Fruit fly (Drosophila melanogaster) whole organism, embryonic: ENCODE results near the gene CG6330.

Experiments used
- Bgb ChIP-seq: fragments of 200-800 bp; sonication (Bioruptor generic); IDR thresholded peaks from 2 replicates; pipeline ENCODE4 v1.3.6; 2022; ENCODE audit warnings: missing biosample characterization, missing genetic modification characterization; ENCODE audit not compliant: partially characterized antibody
- CG12769 ChIP-seq: fragments of 200-800 bp; sonication (Bioruptor generic); optimal IDR thresholded peaks from 2 replicates; lab custom pipeline; 2019; ENCODE audit warnings: missing biosample characterization, mild to moderate bottlenecking, missing genetic modification characterization, moderate library complexity
- CG13775 ChIP-seq: fragments of 200-800 bp; sonication (Bioruptor generic); optimal IDR thresholded peaks from 3 replicates; lab custom pipeline; 2017; ENCODE audit warnings: missing biosample characterization, mild to moderate bottlenecking, missing genetic modification characterization
- CG15011 ChIP-seq: fragments of 200-800 bp; sonication (Bioruptor generic); optimal IDR thresholded peaks from 3 replicates; lab custom pipeline; 2018; ENCODE audit warnings: missing biosample characterization, mild to moderate bottlenecking, missing genetic modification characterization
- CG16815 ChIP-seq: fragments of 200-800 bp; sonication (Bioruptor generic); optimal IDR thresholded peaks from 3 replicates; lab custom pipeline; 2017; ENCODE audit warnings: missing biosample characterization, mild to moderate bottlenecking, missing genetic modification characterization
- CG17912 ChIP-seq: fragments of 200-800 bp; sonication (Bioruptor generic); optimal IDR thresholded peaks from 2 replicates; lab custom pipeline; 2018; ENCODE audit warnings: missing biosample characterization, mild to moderate bottlenecking, missing genetic modification characterization
- CG18599 ChIP-seq: fragments of 200-800 bp; sonication (Bioruptor generic); optimal IDR thresholded peaks from 3 replicates; lab custom pipeline; 2017; ENCODE audit warnings: missing biosample characterization, missing genetic modification characterization, mild to moderate bottlenecking, moderate library complexity, missing genetic modification reagents
- CG18619 ChIP-seq: fragments of 200-800 bp; sonication (Bioruptor generic); optimal IDR thresholded peaks from 3 replicates; lab custom pipeline; 2017; ENCODE audit warnings: missing biosample characterization, mild to moderate bottlenecking, missing genetic modification characterization
- CG30020 ChIP-seq: fragments of 200-800 bp; optimal IDR thresholded peaks from 2 replicates; lab custom pipeline; 2019; ENCODE audit warnings: missing biosample characterization, mild to moderate bottlenecking, missing genetic modification characterization, moderate library complexity
- CG32532 ChIP-seq: fragments of 200-800 bp; sonication (Bioruptor generic); IDR thresholded peaks from 2 replicates; pipeline ENCODE4 v1.3.6; 2022; ENCODE audit warnings: missing biosample characterization, missing genetic modification characterization
- CG3995 ChIP-seq: fragments of 200-800 bp; sonication (Bioruptor generic); optimal IDR thresholded peaks from 3 replicates; lab custom pipeline; 2016; ENCODE audit warnings: missing biosample characterization, missing genetic modification characterization
- CG43689 ChIP-seq: fragments of 200-800 bp; sonication (Bioruptor generic); IDR thresholded peaks from 2 replicates; pipeline ENCODE4 v1.3.6; 2022; ENCODE audit warnings: missing biosample characterization, missing genetic modification characterization
- CG6683 ChIP-seq: fragments of 200-800 bp; sonication (Bioruptor generic); optimal IDR thresholded peaks from 2 replicates; lab custom pipeline; 2017; ENCODE audit warnings: missing biosample characterization, mild to moderate bottlenecking, missing genetic modification characterization, missing genetic modification reagents
- CG7556 ChIP-seq: fragments of 200-800 bp; sonication (Bioruptor generic); optimal IDR thresholded peaks from 2 replicates; lab custom pipeline; 2017; ENCODE audit warnings: missing biosample characterization, mild to moderate bottlenecking, missing genetic modification characterization
- CG9609 ChIP-seq: fragments of 200-800 bp; sonication (Bioruptor generic); optimal IDR thresholded peaks from 3 replicates; lab custom pipeline; 2016; ENCODE audit warnings: missing biosample characterization, missing genetic modification characterization
- CG9932 ChIP-seq: fragments of 200-800 bp; sonication (Bioruptor generic); IDR thresholded peaks from 2 replicates; pipeline ENCODE4 v1.3.6; 2022; ENCODE audit warnings: missing biosample characterization, missing genetic modification characterization
- Deaf1 ChIP-seq: fragments of 200-800 bp; optimal IDR thresholded peaks from 3 replicates; lab custom pipeline; 2019; ENCODE audit warnings: missing biosample characterization, mild to moderate bottlenecking, missing genetic modification characterization, moderate library complexity
- Dref ChIP-seq: fragments of 200-800 bp; sonication (Bioruptor generic); IDR thresholded peaks from 2 replicates; pipeline ENCODE4 v1.3.6; 2022; ENCODE audit warnings: missing biosample characterization, missing genetic modification characterization
- Ets65A ChIP-seq: fragments of 200-800 bp; sonication (Bioruptor generic); peaks from one replicate; lab custom pipeline; 2016; ENCODE audit warnings: missing biosample characterization, missing genetic modification characterization
- Fer1 ChIP-seq: fragments of 200-800 bp; sonication (Bioruptor generic); optimal IDR thresholded peaks from 2 replicates; lab custom pipeline; 2017; ENCODE audit warnings: missing biosample characterization, mild to moderate bottlenecking, missing genetic modification characterization
- HmgD ChIP-seq: fragments of 200-800 bp; sonication (Bioruptor generic); optimal IDR thresholded peaks from 3 replicates; lab custom pipeline; 2016; ENCODE audit warnings: missing biosample characterization, missing genetic modification characterization
- Hsf ChIP-seq: fragments of 200-800 bp; sonication (Bioruptor generic); optimal IDR thresholded peaks from 3 replicates; lab custom pipeline; 2016; ENCODE audit warnings: missing biosample characterization, missing genetic modification characterization
- Jarid2 ChIP-seq: fragments of 200-800 bp; sonication (Bioruptor generic); optimal IDR thresholded peaks from 3 replicates; lab custom pipeline; 2017; ENCODE audit warnings: mild to moderate bottlenecking, missing biosample characterization, missing genetic modification reagents, missing genetic modification characterization
- Lpt ChIP-seq: fragments of >200 bp; optimal IDR thresholded peaks from 2 replicates; lab custom pipeline; 2018; ENCODE audit warnings: missing biosample characterization, missing genetic modification characterization
- Med ChIP-seq: fragments of 200-800 bp; sonication (Bioruptor generic); peaks from one replicate; lab custom pipeline; 2016; ENCODE audit warnings: missing biosample characterization, missing genetic modification characterization, mild to moderate bottlenecking, inconsistent platforms, moderate library complexity
- Nf-YB ChIP-seq: fragments of 200-800 bp; sonication (Bioruptor generic); optimal IDR thresholded peaks from 3 replicates; lab custom pipeline; 2019; ENCODE audit warnings: missing biosample characterization, mild to moderate bottlenecking, missing genetic modification characterization, moderate library complexity
- Sry-δ ChIP-seq: fragments of 200-800 bp; sonication (Bioruptor generic); optimal IDR thresholded peaks from 2 replicates; lab custom pipeline; 2016; ENCODE audit warnings: missing biosample characterization, missing genetic modification characterization
- Trl ChIP-seq, 3 experiments: fragments of >200 bp in 2 of 3; fragments of 200-800 bp in 1 of 3; sonication (Bioruptor generic) in 1 of 3; optimal IDR thresholded peaks; 2 replicates in 1 of 3; 3 replicates in 2 of 3; lab custom pipeline; 2016 to 2017; ENCODE audit warnings: missing biosample characterization in 1 of 3, missing genetic modification characterization in 1 of 3
- Xbp1 ChIP-seq: fragments of 200-800 bp; sonication (Bioruptor generic); optimal IDR thresholded peaks from 3 replicates; lab custom pipeline; 2016; ENCODE audit warnings: missing biosample characterization, mild to moderate bottlenecking, missing genetic modification characterization
- abd-A ChIP-seq: fragments of 200-800 bp; sonication (Bioruptor generic); optimal IDR thresholded peaks from 3 replicates; lab custom pipeline; 2019; ENCODE audit warnings: missing biosample characterization, mild to moderate bottlenecking, missing genetic modification characterization, moderate library complexity
- amos ChIP-seq: fragments of 200-800 bp; sonication (Bioruptor generic); IDR thresholded peaks from 2 replicates; pipeline ENCODE4 v1.3.6; 2022; ENCODE audit warnings: missing biosample characterization, missing genetic modification characterization; ENCODE audit not compliant: partially characterized antibody
- ase ChIP-seq: fragments of 200-800 bp; sonication (Bioruptor generic); IDR thresholded peaks from 3 replicates; pipeline ENCODE4 v1.3.6; 2022; ENCODE audit warnings: missing biosample characterization, missing genetic modification characterization
- btn ChIP-seq: fragments of 200-800 bp; sonication (Bioruptor generic); optimal IDR thresholded peaks from 2 replicates; lab custom pipeline; 2016; ENCODE audit warnings: missing biosample characterization, missing genetic modification characterization
- chinmo ChIP-seq: fragments of 200-800 bp; sonication (Bioruptor generic); IDR thresholded peaks from 4 replicates; pipeline ENCODE4 v1.3.6; 2022; ENCODE audit warnings: missing biosample characterization, missing genetic modification characterization; ENCODE audit not compliant: partially characterized antibody
- crol ChIP-seq: fragments of 200-800 bp; sonication (Bioruptor generic); IDR thresholded peaks from 2 replicates; pipeline ENCODE4 v1.3.6; 2022; ENCODE audit warnings: missing biosample characterization, missing genetic modification characterization
- cwo ChIP-seq: fragments of 200-800 bp; sonication (Bioruptor generic); optimal IDR thresholded peaks from 3 replicates; lab custom pipeline; 2017; ENCODE audit warnings: missing biosample characterization, missing genetic modification characterization, mild to moderate bottlenecking, moderate library complexity, missing genetic modification reagents
- fru ChIP-seq: fragments of >200 bp; optimal IDR thresholded peaks from 2 replicates; lab custom pipeline; 2017
- gfzf ChIP-seq: fragments of 200-800 bp; sonication (Bioruptor generic); optimal IDR thresholded peaks from 2 replicates; lab custom pipeline; 2016; ENCODE audit warnings: missing biosample characterization, mild to moderate bottlenecking, missing genetic modification characterization, moderate library complexity
- kay ChIP-seq: fragments of 200-800 bp; sonication (Bioruptor generic); optimal IDR thresholded peaks from 2 replicates; lab custom pipeline; 2016; ENCODE audit warnings: missing biosample characterization, missing genetic modification characterization
- lilli ChIP-seq: fragments of 200-800 bp; sonication (Bioruptor generic); optimal IDR thresholded peaks from 3 replicates; lab custom pipeline; 2016; ENCODE audit warnings: missing biosample characterization, missing genetic modification characterization
- mirr ChIP-seq: fragments of 200-800 bp; sonication (Bioruptor generic); optimal IDR thresholded peaks from 3 replicates; lab custom pipeline; 2018; ENCODE audit warnings: missing biosample characterization, mild to moderate bottlenecking, missing genetic modification characterization
- onecut ChIP-seq: fragments of 200-800 bp; sonication (Bioruptor generic); IDR thresholded peaks from 2 replicates; pipeline ENCODE4 v1.3.6; 2022; ENCODE audit warnings: missing biosample characterization, missing genetic modification characterization
- pros ChIP-seq: fragments of 200-800 bp; sonication (Bioruptor generic); optimal IDR thresholded peaks from 3 replicates; lab custom pipeline; 2019; ENCODE audit warnings: missing biosample characterization, mild to moderate bottlenecking, missing genetic modification characterization, moderate library complexity
- rib ChIP-seq: fragments of 200-800 bp; sonication (Bioruptor generic); IDR thresholded peaks from 2 replicates; pipeline ENCODE4 v1.3.6; 2022; ENCODE audit warnings: missing biosample characterization, missing genetic modification characterization
- scrt ChIP-seq: fragments of 200-800 bp; sonication (Bioruptor generic); optimal IDR thresholded peaks from 2 replicates; lab custom pipeline; 2018; ENCODE audit warnings: missing biosample characterization, mild to moderate bottlenecking, missing genetic modification characterization, moderate library complexity
- slbo ChIP-seq: fragments of 200-800 bp; sonication (Bioruptor generic); IDR thresholded peaks from 2 replicates; pipeline ENCODE4 v1.3.6; 2022; ENCODE audit warnings: missing biosample characterization, missing genetic modification characterization
- sob ChIP-seq: fragments of 200-800 bp; sonication (Bioruptor generic); IDR thresholded peaks from 2 replicates; pipeline ENCODE4 v1.3.6; 2022; ENCODE audit warnings: missing biosample characterization, missing genetic modification characterization
- tup ChIP-seq: fragments of 200-800 bp; sonication (Bioruptor generic); optimal IDR thresholded peaks from 2 replicates; lab custom pipeline; 2016; ENCODE audit warnings: missing biosample characterization, mild to moderate bottlenecking, missing genetic modification characterization, moderate library complexity
- z ChIP-seq: fragments of 200-800 bp; sonication (Bioruptor generic); IDR thresholded peaks from 3 replicates; pipeline ENCODE4 v1.3.6; 2022; ENCODE audit warnings: missing biosample characterization, missing genetic modification characterization
- zfh1 ChIP-seq: fragments of 200-800 bp; sonication (Bioruptor generic); IDR thresholded peaks from 3 replicates; pipeline ENCODE4 v1.3.6; 2022; ENCODE audit warnings: missing biosample characterization, missing genetic modification characterization

CG6330 gene

DNA sequence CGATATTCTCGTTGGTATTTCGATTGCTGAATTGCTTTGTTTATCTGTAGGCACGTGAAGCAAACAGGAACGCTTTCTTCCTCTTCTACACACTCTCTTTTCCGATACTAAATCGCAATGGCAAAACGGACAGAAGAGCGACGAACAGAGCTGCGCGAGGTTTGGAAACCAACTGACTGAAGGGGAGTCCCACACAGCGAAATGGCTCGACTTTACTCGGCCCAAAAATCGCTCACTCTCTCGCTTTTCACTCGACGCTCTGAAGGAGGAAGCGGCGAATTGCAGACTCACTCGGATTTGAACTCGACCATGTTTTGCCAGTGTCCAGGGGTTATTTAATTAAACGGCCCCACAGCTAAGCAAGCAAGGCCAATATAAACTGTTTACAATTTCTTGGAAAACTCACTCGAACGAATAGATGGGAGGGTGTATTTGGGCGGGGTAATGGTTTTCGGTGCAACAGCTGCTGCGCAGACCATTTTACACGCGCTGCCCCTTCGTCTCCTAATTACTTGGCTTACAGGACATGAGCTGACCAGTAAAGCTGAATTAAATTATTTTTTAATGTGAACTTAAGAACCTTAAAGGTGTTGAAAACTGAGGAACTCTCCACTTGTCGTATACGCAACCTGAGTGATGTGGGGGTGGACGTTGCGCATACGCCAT lies at the start of gene CG6330:
CG6330 (minus strand) TSS at position 178 of the 666 bp plus-strand sequence.
- TF ChIP-seq Nf-YB (GFP tag; lab: Kevin White, UChicago): no peak
- TF ChIP-seq CG9932: no peak
- TF ChIP-seq onecut (GFP tag; lab: Robert Waterston, UW): peak; percentile 49; the same call in 1 of the 2 replicates
- TF ChIP-seq CG18599 (GFP tag; lab: Kevin White, UChicago): peak; percentile 25
- TF ChIP-seq cwo (GFP tag; lab: Kevin White, UChicago): peak; percentile 27
- peak; percentile 75 for TF ChIP-seq scrt (GFP tag; lab: Kevin White, UChicago)
- no peak for TF ChIP-seq ase (GFP tag; lab: Robert Waterston, UW)
- TF ChIP-seq Deaf1 (tag; lab: Kevin White, UChicago): peak; percentile 54
- TF ChIP-seq abd-A (tag; lab: Kevin White, UChicago): peak; percentile 87
- no peak for TF ChIP-seq mirr (GFP tag; lab: Kevin White, UChicago)
- TF ChIP-seq CG17912 (GFP tag; lab: Kevin White, UChicago): no peak
- TF ChIP-seq CG3995: peak; percentile 63
- TF ChIP-seq CG43689 (GFP tag; lab: Robert Waterston, UW): no peak
- no peak for TF ChIP-seq slbo (GFP tag; lab: Robert Waterston, UW)
- no peak for TF ChIP-seq Hsf
- TF ChIP-seq kay (GFP tag; lab: Kevin White, UChicago): no peak
- TF ChIP-seq z (GFP tag; lab: Robert Waterston, UW): peak; percentile 92
- no peak for TF ChIP-seq Sry-δ (GFP tag; lab: Kevin White, UChicago)
- TF ChIP-seq Jarid2 (GFP tag; lab: Kevin White, UChicago): peak; percentile 14
- TF ChIP-seq CG9609 (GFP tag; lab: Kevin White, UChicago): no peak
- no peak for TF ChIP-seq Lpt (GFP tag; lab: Kevin White, UChicago)
- peak; percentile 60 for TF ChIP-seq Med (GFP tag; lab: Kevin White, UChicago)
- no peak for TF ChIP-seq lilli (GFP tag; lab: Kevin White, UChicago)
- TF ChIP-seq amos (GFP tag; lab: Robert Waterston, UW): peak; percentile 18; the same call in 1 of the 2 replicates
- no peak for TF ChIP-seq pros
- TF ChIP-seq CG15011 (GFP tag; lab: Kevin White, UChicago): no peak
- no peak for TF ChIP-seq rib (GFP tag; lab: Robert Waterston, UW)
- TF ChIP-seq CG6683 (GFP tag; lab: Kevin White, UChicago): no peak
- TF ChIP-seq CG18619 (GFP tag; lab: Kevin White, UChicago): no peak
- no peak for TF ChIP-seq Dref (GFP tag; lab: Robert Waterston, UW)
- TF ChIP-seq fru: no peak
- TF ChIP-seq CG12769 (tag; lab: Kevin White, UChicago): peak; percentile 42
- TF ChIP-seq chinmo (GFP tag; lab: Robert Waterston, UW): 0 out of 4 replicates have a peak, but pooled peaks have one; percentile 57
- no peak for TF ChIP-seq sob (GFP tag; lab: Robert Waterston, UW)
- no peak for TF ChIP-seq tup (GFP tag; lab: Kevin White, UChicago)
- TF ChIP-seq Trl (optimal IDR thresholded peaks at IDR 0.05; lab: Kevin White, UChicago): peak in 1 of 2 experiments; percentile 28
- TF ChIP-seq Trl (GFP tag; optimal IDR thresholded peaks at IDR 0.05; lab: Kevin White, UChicago): no peak
- TF ChIP-seq CG7556 (GFP tag; lab: Kevin White, UChicago): no peak
- no peak for TF ChIP-seq Xbp1 (GFP tag; lab: Kevin White, UChicago)
- no peak for TF ChIP-seq CG16815
- peak; percentile 32 for TF ChIP-seq Fer1 (GFP tag; lab: Kevin White, UChicago)
- TF ChIP-seq CG32532: no peak
- TF ChIP-seq CG30020 (tag; lab: Kevin White, UChicago): no peak
- TF ChIP-seq crol (GFP tag; lab: Robert Waterston, UW): no peak
- TF ChIP-seq zfh1 (GFP tag; lab: Robert Waterston, UW): no peak
- no peak for TF ChIP-seq HmgD
- TF ChIP-seq btn (GFP tag; lab: Kevin White, UChicago): no peak
- no peak for TF ChIP-seq gfzf (GFP tag; lab: Kevin White, UChicago)
- TF ChIP-seq Bgb (GFP tag; lab: Robert Waterston, UW): peak; percentile 38; the same call in 1 of the 2 replicates
- no peak for TF ChIP-seq CG13775 (GFP tag; lab: Kevin White, UChicago)
- peak; percentile 5 for TF ChIP-seq Ets65A (GFP tag; lab: Kevin White, UChicago)
